Worm (Caenorhabditis elegans): ENCODE measurements around the gene C55B6.7.

DNA sequence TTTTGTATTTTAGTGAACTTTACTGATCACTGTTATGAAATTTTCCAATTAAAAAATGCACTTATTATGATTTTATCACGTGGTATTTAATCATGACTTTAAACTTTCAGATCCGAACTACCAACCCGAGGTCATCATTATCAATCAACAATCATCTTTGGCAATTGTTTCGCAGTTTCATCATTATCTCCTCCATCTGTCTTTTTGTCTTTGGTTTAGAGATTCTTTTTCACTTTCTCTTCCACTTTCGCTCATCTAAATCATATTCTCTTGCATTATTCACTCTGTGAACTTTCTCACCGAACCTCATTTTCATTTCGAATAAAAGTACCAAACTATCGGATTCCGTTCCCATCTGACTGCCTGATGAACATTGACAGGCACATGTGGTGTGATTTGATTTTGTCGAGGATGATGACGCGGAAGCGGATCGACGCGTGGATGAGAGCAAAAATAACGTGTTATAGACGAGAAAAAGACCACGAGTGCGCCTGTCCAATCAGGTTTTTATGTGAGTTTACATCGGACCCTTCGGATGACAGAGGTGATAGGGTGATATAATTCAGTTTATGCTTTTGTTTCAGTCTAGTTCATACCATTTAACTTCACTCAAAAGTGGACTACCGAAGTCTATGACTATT is 18.8 kb upstream of the C55B6.7 start:
- TF ChIP-seq him-1 (tag; optimal IDR thresholded peaks at IDR 0.05) = no peak
- TF ChIP-seq dao-5 (tag; optimal IDR thresholded peaks at IDR 0.05) = no peak
- TF ChIP-seq W03F9.2 (tag; optimal IDR thresholded peaks at IDR 0.05) = no peak

Measured in whole organism, L4/young adult.